Fruit fly (Drosophila melanogaster) whole organism, embryonic: ENCODE measurements around the gene CG14195.

Experiments
- Atf-2 ChIP-seq: fragments of 200-800 bp; sonication (Bioruptor generic); optimal IDR thresholded peaks from 2 replicates; lab custom pipeline; 2016; ENCODE audit warnings: missing biosample characterization, missing genetic modification characterization
- C15 ChIP-seq: fragments of 200-800 bp; sonication (Bioruptor generic); IDR thresholded peaks from 3 replicates; pipeline ENCODE4 v1.3.6; 2022; ENCODE audit warnings: missing biosample characterization, missing genetic modification characterization
- CG10147 ChIP-seq: fragments of 200-800 bp; sonication (Bioruptor generic); optimal IDR thresholded peaks from 2 replicates; lab custom pipeline; 2019; ENCODE audit warnings: missing biosample characterization, mild to moderate bottlenecking, missing genetic modification characterization, moderate library complexity
- CG10431 ChIP-seq: fragments of 200-800 bp; sonication (Bioruptor generic); optimal IDR thresholded peaks from 3 replicates; lab custom pipeline; 2018; ENCODE audit warnings: missing biosample characterization, mild to moderate bottlenecking, missing genetic modification characterization
- CG10654 ChIP-seq: fragments of 200-800 bp; sonication (Bioruptor generic); optimal IDR thresholded peaks from 2 replicates; lab custom pipeline; 2016; ENCODE audit warnings: missing biosample characterization, missing genetic modification characterization
- CG11247 ChIP-seq: fragments of 200-800 bp; sonication (Bioruptor generic); IDR thresholded peaks from 2 replicates; pipeline ENCODE4 v1.3.6; 2022; ENCODE audit warnings: missing biosample characterization, missing genetic modification characterization
- CG11504 ChIP-seq: fragments of 200-800 bp; sonication (Bioruptor generic); optimal IDR thresholded peaks from 3 replicates; lab custom pipeline; 2019; ENCODE audit warnings: missing biosample characterization, mild to moderate bottlenecking, missing genetic modification characterization, moderate library complexity
- CG12219 ChIP-seq: fragments of 200-800 bp; sonication (Bioruptor generic); optimal IDR thresholded peaks from 3 replicates; lab custom pipeline; 2018; ENCODE audit warnings: missing biosample characterization, mild to moderate bottlenecking, missing genetic modification characterization
- CG1233 ChIP-seq: fragments of 200-800 bp; sonication (Bioruptor generic); optimal IDR thresholded peaks from 4 replicates; lab custom pipeline; 2018; ENCODE audit warnings: missing biosample characterization, mild to moderate bottlenecking, missing genetic modification characterization
- CG12391 ChIP-seq: fragments of 200-800 bp; sonication (Bioruptor generic); optimal IDR thresholded peaks from 3 replicates; lab custom pipeline; 2018; ENCODE audit warnings: missing biosample characterization, mild to moderate bottlenecking, missing genetic modification characterization, moderate library complexity
- CG13424 ChIP-seq: fragments of 200-800 bp; sonication (Bioruptor generic); optimal IDR thresholded peaks from 2 replicates; lab custom pipeline; 2019; ENCODE audit warnings: missing biosample characterization, mild to moderate bottlenecking, missing genetic modification characterization, moderate library complexity
- CG17829 ChIP-seq: fragments of 200-800 bp; optimal IDR thresholded peaks from 2 replicates; lab custom pipeline; 2019; ENCODE audit warnings: missing biosample characterization, mild to moderate bottlenecking, missing genetic modification characterization, moderate library complexity
- CG1792 ChIP-seq: fragments of 200-800 bp; sonication (Bioruptor generic); optimal IDR thresholded peaks from 2 replicates; lab custom pipeline; 2016; ENCODE audit warnings: missing biosample characterization, missing genetic modification characterization
- CG32767 ChIP-seq: fragments of 200-800 bp; sonication (Bioruptor generic); IDR thresholded peaks from 2 replicates; pipeline ENCODE4 v1.3.6; 2022; ENCODE audit warnings: missing biosample characterization, missing genetic modification characterization
- CG42726 ChIP-seq: fragments of 200-800 bp; sonication (Bioruptor generic); IDR thresholded peaks from 2 replicates; pipeline ENCODE4 v1.3.6; 2022; ENCODE audit warnings: missing biosample characterization, missing genetic modification characterization; ENCODE audit not compliant: partially characterized antibody
- CG4404 ChIP-seq: fragments of 200-800 bp; sonication (Bioruptor generic); IDR thresholded peaks from 2 replicates; pipeline ENCODE4 v1.3.6; 2022; ENCODE audit warnings: missing biosample characterization, missing genetic modification characterization
- CG7839 ChIP-seq: fragments of 200-800 bp; sonication (Bioruptor generic); optimal IDR thresholded peaks from 3 replicates; lab custom pipeline; 2018; ENCODE audit warnings: missing biosample characterization, mild to moderate bottlenecking, missing genetic modification characterization, moderate library complexity
- CG8089 ChIP-seq: fragments of 200-800 bp; sonication (Bioruptor generic); optimal IDR thresholded peaks from 3 replicates; lab custom pipeline; 2016; ENCODE audit warnings: missing biosample characterization, missing genetic modification characterization
- CG8359 ChIP-seq: fragments of 200-800 bp; sonication (Bioruptor generic); optimal IDR thresholded peaks from 2 replicates; lab custom pipeline; 2017; ENCODE audit warnings: missing biosample characterization, mild to moderate bottlenecking, missing genetic modification characterization, borderline replicate concordance
- CG8388 ChIP-seq: fragments of 200-800 bp; sonication (Bioruptor generic); optimal IDR thresholded peaks from 2 replicates; lab custom pipeline; 2019; ENCODE audit warnings: missing biosample characterization, mild to moderate bottlenecking, missing genetic modification characterization, moderate library complexity
- CG8478 ChIP-seq: fragments of >200 bp; optimal IDR thresholded peaks from 2 replicates; lab custom pipeline; 2018
- CrebB ChIP-seq: fragments of 200-800 bp; sonication (Bioruptor generic); optimal IDR thresholded peaks from 3 replicates; lab custom pipeline; 2018; ENCODE audit warnings: missing biosample characterization, mild to moderate bottlenecking, missing genetic modification characterization
- Dek ChIP-seq: fragments of 200-800 bp; sonication (Bioruptor generic); optimal IDR thresholded peaks from 3 replicates; lab custom pipeline; 2019; ENCODE audit warnings: missing biosample characterization, mild to moderate bottlenecking, missing genetic modification characterization, moderate library complexity
- Doc3 ChIP-seq: fragments of 200-800 bp; sonication (Bioruptor generic); IDR thresholded peaks from 3 replicates; pipeline ENCODE4 v1.3.6; 2022; ENCODE audit warnings: missing biosample characterization, missing genetic modification characterization; ENCODE audit not compliant: partially characterized antibody
- Hand ChIP-seq: fragments of 200-800 bp; sonication (Bioruptor generic); optimal IDR thresholded peaks from 2 replicates; lab custom pipeline; 2017; ENCODE audit warnings: mild to moderate bottlenecking, missing biosample characterization, missing genetic modification reagents, missing genetic modification characterization
- Mad ChIP-seq: fragments of 200-800 bp; sonication (Bioruptor generic); optimal IDR thresholded peaks from 2 replicates; lab custom pipeline; 2016; ENCODE audit warnings: missing biosample characterization, missing genetic modification characterization
- Pdp1 ChIP-seq, 2 experiments: fragments of 200-800 bp; sonication (Bioruptor generic); optimal IDR thresholded peaks; 3 replicates each; lab custom pipeline; 2016; ENCODE audit warnings: missing biosample characterization in 2 of 2, missing genetic modification characterization in 2 of 2, mild to moderate bottlenecking in 1 of 2, moderate library complexity in 1 of 2
- Xrp1 ChIP-seq: fragments of 200-800 bp; sonication (Bioruptor generic); IDR thresholded peaks from 2 replicates; pipeline ENCODE4 v1.3.6; 2022; ENCODE audit warnings: missing biosample characterization, missing genetic modification characterization
- ara ChIP-seq: fragments of 200-800 bp; sonication (Bioruptor generic); IDR thresholded peaks from 2 replicates; pipeline ENCODE4 v1.3.6; 2022; ENCODE audit warnings: missing biosample characterization, missing genetic modification characterization
- az2 ChIP-seq: fragments of 200-800 bp; sonication (Bioruptor generic); optimal IDR thresholded peaks from 3 replicates; lab custom pipeline; 2016; ENCODE audit warnings: missing biosample characterization, missing genetic modification characterization
- btn ChIP-seq: fragments of 200-800 bp; sonication (Bioruptor generic); optimal IDR thresholded peaks from 2 replicates; lab custom pipeline; 2016; ENCODE audit warnings: missing biosample characterization, missing genetic modification characterization
- chn ChIP-seq: fragments of 200-800 bp; sonication (Bioruptor generic); optimal IDR thresholded peaks from 2 replicates; lab custom pipeline; 2016; ENCODE audit warnings: missing biosample characterization, missing genetic modification characterization
- ci ChIP-seq: fragments of 200-800 bp; sonication (Bioruptor generic); IDR thresholded peaks from 3 replicates; pipeline ENCODE4 v1.3.6; 2022; ENCODE audit warnings: missing biosample characterization, missing genetic modification characterization
- disco-r ChIP-seq: fragments of 200-800 bp; sonication (Bioruptor generic); optimal IDR thresholded peaks from 2 replicates; lab custom pipeline; 2016; ENCODE audit warnings: missing biosample characterization, missing genetic modification characterization
- esg ChIP-seq: fragments of 200-800 bp; sonication (Bioruptor generic); conservative IDR thresholded peaks from 2 replicates; pipeline ENCODE4 v1.3.6; 2022; ENCODE audit warnings: missing biosample characterization, missing genetic modification characterization
- exex ChIP-seq: fragments of 200-800 bp; sonication (Bioruptor generic); optimal IDR thresholded peaks from 4 replicates; lab custom pipeline; 2018; ENCODE audit warnings: missing biosample characterization, mild to moderate bottlenecking, missing genetic modification characterization, moderate library complexity
- gfzf ChIP-seq: fragments of 200-800 bp; sonication (Bioruptor generic); optimal IDR thresholded peaks from 2 replicates; lab custom pipeline; 2016; ENCODE audit warnings: missing biosample characterization, mild to moderate bottlenecking, missing genetic modification characterization, moderate library complexity
- gsb-n ChIP-seq: fragments of 200-800 bp; sonication (Bioruptor generic); optimal IDR thresholded peaks from 3 replicates; lab custom pipeline; 2018; ENCODE audit warnings: missing biosample characterization, mild to moderate bottlenecking, missing genetic modification characterization
- jing ChIP-seq: fragments of 200-800 bp; sonication (Bioruptor generic); optimal IDR thresholded peaks from 2 replicates; lab custom pipeline; 2018; ENCODE audit warnings: missing biosample characterization, mild to moderate bottlenecking, missing genetic modification characterization
- nau ChIP-seq: fragments of 200-800 bp; sonication (Bioruptor generic); optimal IDR thresholded peaks from 3 replicates; lab custom pipeline; 2017; ENCODE audit warnings: missing biosample characterization, mild to moderate bottlenecking, missing genetic modification characterization, missing genetic modification reagents
- org-1 ChIP-seq: fragments of 200-800 bp; sonication (Bioruptor generic); optimal IDR thresholded peaks from 2 replicates; lab custom pipeline; 2017; ENCODE audit warnings: missing biosample characterization, missing genetic modification characterization
- pfk ChIP-seq: fragments of 200-800 bp; sonication (Bioruptor generic); optimal IDR thresholded peaks from 2 replicates; lab custom pipeline; 2018; ENCODE audit warnings: missing biosample characterization, mild to moderate bottlenecking, missing genetic modification characterization, moderate library complexity
- rib ChIP-seq: fragments of 200-800 bp; sonication (Bioruptor generic); IDR thresholded peaks from 2 replicates; pipeline ENCODE4 v1.3.6; 2022; ENCODE audit warnings: missing biosample characterization, missing genetic modification characterization
- sisA ChIP-seq: fragments of 200-800 bp; sonication (Bioruptor generic); IDR thresholded peaks from 2 replicates; pipeline ENCODE4 v1.3.6; 2022; ENCODE audit warnings: missing biosample characterization, missing genetic modification characterization
- ssp ChIP-seq: fragments of 200-800 bp; sonication (Bioruptor generic); IDR thresholded peaks from 2 replicates; pipeline ENCODE4 v1.3.6; 2022; ENCODE audit warnings: missing biosample characterization, missing genetic modification characterization
- vvl ChIP-seq: fragments of 200-800 bp; sonication (Bioruptor generic); IDR thresholded peaks from 2 replicates; pipeline ENCODE4 v1.3.6; 2022; ENCODE audit warnings: missing biosample characterization, missing genetic modification characterization

Gene CG14195

DNA sequence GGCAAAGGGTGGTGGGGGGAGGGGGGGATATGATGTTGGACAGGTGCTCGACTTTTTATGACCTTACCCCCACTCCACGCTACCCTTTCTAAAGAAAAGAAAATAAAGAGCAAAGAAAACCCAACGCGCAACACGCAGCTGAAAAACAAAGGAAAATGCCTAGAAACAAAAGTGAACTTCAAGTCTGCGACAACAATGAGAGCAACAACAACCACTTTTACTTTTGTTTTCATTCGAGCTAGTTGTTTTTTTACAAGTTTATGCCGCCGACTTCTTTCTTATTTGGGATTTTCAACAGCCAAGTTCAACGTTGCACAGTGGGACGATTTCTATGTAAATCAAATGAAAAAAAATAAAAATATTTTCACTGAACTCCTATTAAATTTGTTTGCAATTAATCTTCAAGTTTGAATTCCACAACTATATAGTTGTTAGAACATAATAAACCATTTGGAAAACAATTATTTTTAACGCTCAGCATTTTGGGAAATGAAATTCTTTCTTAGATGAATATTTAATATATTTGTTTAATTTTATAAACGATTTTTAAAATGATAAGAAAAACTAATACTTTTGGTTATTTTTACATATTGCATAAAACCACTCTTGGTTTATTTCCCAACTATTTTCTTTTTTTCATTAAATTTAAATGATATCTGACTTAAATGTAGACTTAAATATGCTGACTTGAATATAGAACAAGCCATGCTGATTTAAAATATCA is 12.9 kb upstream of the CG14195 start (continued):
- peak; percentile 47 for TF ChIP-seq CG17829 (tag; lab: Kevin White, UChicago)
- TF ChIP-seq CG10431 (GFP tag; lab: Kevin White, UChicago) = no peak
- no peak for TF ChIP-seq CG11247 (GFP tag; lab: Robert Waterston, UW)
- no peak for TF ChIP-seq nau (GFP tag; lab: Kevin White, UChicago)
- no peak for TF ChIP-seq C15 (GFP tag; lab: Robert Waterston, UW)
- TF ChIP-seq esg (GFP tag; lab: Robert Waterston, UW) = no peak; the same call in 1 of the 2 replicates
- TF ChIP-seq CG10654 (GFP tag; lab: Kevin White, UChicago) = no peak
- TF ChIP-seq chn (GFP tag; lab: Kevin White, UChicago) = no peak
- TF ChIP-seq CG10147 (GFP tag; lab: Kevin White, UChicago) = peak; percentile 22
- no peak for TF ChIP-seq CrebB
- no peak for TF ChIP-seq btn (GFP tag; lab: Kevin White, UChicago)
- TF ChIP-seq vvl = no peak
- no peak for TF ChIP-seq CG1233 (GFP tag; lab: Kevin White, UChicago)
- peak; percentile 38 for TF ChIP-seq CG13424 (tag; lab: Kevin White, UChicago)
- TF ChIP-seq exex = no peak
- TF ChIP-seq gfzf = no peak
- TF ChIP-seq CG12219 (GFP tag; lab: Kevin White, UChicago) = no peak
- no peak for TF ChIP-seq CG1792 (GFP tag; lab: Kevin White, UChicago)
- no peak for TF ChIP-seq Mad (GFP tag; lab: Kevin White, UChicago)
- TF ChIP-seq Doc3 (GFP tag; lab: Robert Waterston, UW) = no peak
- TF ChIP-seq CG7839 = peak; percentile 51
- TF ChIP-seq jing (GFP tag; lab: Kevin White, UChicago) = no peak
- TF ChIP-seq CG8388 (GFP tag; lab: Kevin White, UChicago) = peak; percentile 45
- TF ChIP-seq Hand (GFP tag; lab: Kevin White, UChicago) = no peak
- peak; percentile 22 for TF ChIP-seq az2 (GFP tag; lab: Kevin White, UChicago)
- no peak for TF ChIP-seq pfk (GFP tag; lab: Kevin White, UChicago)
- TF ChIP-seq CG32767 (GFP tag; lab: Robert Waterston, UW) = no peak
- TF ChIP-seq gsb-n (tag; lab: Kevin White, UChicago) = peak; percentile 3
- no peak for TF ChIP-seq rib (GFP tag; lab: Robert Waterston, UW)
- TF ChIP-seq CG4404 (GFP tag; lab: Robert Waterston, UW) = no peak
- TF ChIP-seq Dek = no peak
- no peak for TF ChIP-seq ci (GFP tag; lab: Robert Waterston, UW)
- no peak for TF ChIP-seq disco-r
- no peak for TF ChIP-seq sisA (GFP tag; lab: Robert Waterston, UW)
- TF ChIP-seq org-1 = no peak
- TF ChIP-seq Xrp1 (GFP tag; lab: Robert Waterston, UW) = no peak
- TF ChIP-seq ara = no peak
- TF ChIP-seq Atf-2 = no peak
- TF ChIP-seq CG8359 (GFP tag; lab: Kevin White, UChicago) = no peak
- no peak for TF ChIP-seq CG8478 (lab: Kevin White, UChicago)
- TF ChIP-seq ssp (GFP tag; lab: Robert Waterston, UW) = no peak
- TF ChIP-seq CG11504 = peak; percentile 76
- no peak for TF ChIP-seq Pdp1 (GFP tag; optimal IDR thresholded peaks at IDR 0.05; lab: Kevin White, UChicago)
- no peak for TF ChIP-seq CG8089 (GFP tag; lab: Kevin White, UChicago)
- TF ChIP-seq CG12391 (tag; lab: Kevin White, UChicago) = peak; percentile 53
- TF ChIP-seq CG42726 = no peak
